Worm (Caenorhabditis elegans): ENCODE measurements around the gene ric-4.

The ric-4 gene

ce11 chrV:10273837-10274236, 3.7 kb upstream of the ric-4 start:
- TF ChIP-seq cog-1 (tag; optimal IDR thresholded peaks at IDR 0.05) (no peak), flt-1 (GFP tag; IDR thresholded peaks at IDR 0.05) (no peak), ztf-29 (GFP tag; IDR thresholded peaks at IDR 0.05) (no peak), T22C8.4 (GFP tag; IDR thresholded peaks at IDR 0.05) (0 out of 2 replicates have a peak, but pooled peaks have one; percentile 45), klf-2 (GFP tag; conservative IDR thresholded peaks at IDR 0.05) (no peak), med-1 (GFP tag; optimal IDR thresholded peaks at IDR 0.05; ENCODE audit: insufficient read depth) (no peak)

ce11 chrV:10266050-10266449, 4.1 kb downstream of the ric-4 start:
- TF ChIP-seq cog-1 (tag; optimal IDR thresholded peaks at IDR 0.05) (no peak), flt-1 (GFP tag; IDR thresholded peaks at IDR 0.05) (no peak), T22C8.4 (GFP tag; IDR thresholded peaks at IDR 0.05) (no peak), tab-1 (GFP tag; IDR thresholded peaks at IDR 0.05) (no peak), med-1 (GFP tag; optimal IDR thresholded peaks at IDR 0.05; ENCODE audit: insufficient read depth) (no peak), klf-2 (GFP tag; conservative IDR thresholded peaks at IDR 0.05) (no peak)

- TF ChIP-seq ztf-29 (GFP tag; IDR thresholded peaks at IDR 0.05) (no peak), tab-1 (GFP tag; IDR thresholded peaks at IDR 0.05) (no peak), ref-1 (GFP tag; conservative IDR thresholded peaks at IDR 0.05) (no peak), T22C8.4 (GFP tag; IDR thresholded peaks at IDR 0.05) (no peak), med-1 (GFP tag; optimal IDR thresholded peaks at IDR 0.05; ENCODE audit: insufficient read depth) (no peak), ztf-23 (GFP tag; IDR thresholded peaks at IDR 0.05) (no peak), klf-2 (GFP tag; conservative IDR thresholded peaks at IDR 0.05) (no peak), flt-1 (GFP tag; IDR thresholded peaks at IDR 0.05) (no peak), cog-1 (tag; optimal IDR thresholded peaks at IDR 0.05) (no peak)
These were observed 5.1 kb downstream of the ric-4 start for ce11 chrV:10265019-10265418.

ce11 chrV:10260460-10260859, 9.7 kb downstream of the ric-4 start, which contains the start of gene sri-18:
Gene sri-18 (minus strand): TSS chrV:10260560.
- TF ChIP-seq ztf-23 (GFP tag; IDR thresholded peaks at IDR 0.05) (no peak), klf-2 (GFP tag; conservative IDR thresholded peaks at IDR 0.05) (no peak), tab-1 (GFP tag; IDR thresholded peaks at IDR 0.05) (no peak), med-1 (GFP tag; optimal IDR thresholded peaks at IDR 0.05; ENCODE audit: insufficient read depth) (no peak), cog-1 (tag; optimal IDR thresholded peaks at IDR 0.05) (no peak), ztf-29 (GFP tag; IDR thresholded peaks at IDR 0.05) (no peak), T22C8.4 (GFP tag; IDR thresholded peaks at IDR 0.05) (no peak), ref-1 (GFP tag; conservative IDR thresholded peaks at IDR 0.05) (no peak), flt-1 (GFP tag; IDR thresholded peaks at IDR 0.05) (no peak)

ce11 chrV:10256050-10256449, 14.1 kb downstream of the ric-4 start, which contains the start of gene nhr-232:
Gene nhr-232 (plus strand): TSS chrV:10256170.
- TF ChIP-seq ztf-29 (GFP tag; IDR thresholded peaks at IDR 0.05): no peak
- no peak for TF ChIP-seq T22C8.4 (GFP tag; IDR thresholded peaks at IDR 0.05)
- no peak for TF ChIP-seq flt-1 (GFP tag; IDR thresholded peaks at IDR 0.05)
- TF ChIP-seq tab-1 (GFP tag; IDR thresholded peaks at IDR 0.05): no peak
- TF ChIP-seq ref-1 (GFP tag; conservative IDR thresholded peaks at IDR 0.05): no peak
- TF ChIP-seq klf-2 (GFP tag; conservative IDR thresholded peaks at IDR 0.05): no peak
- TF ChIP-seq med-1 (GFP tag; optimal IDR thresholded peaks at IDR 0.05; ENCODE audit: insufficient read depth): no peak
- TF ChIP-seq ztf-23 (GFP tag; IDR thresholded peaks at IDR 0.05): no peak
- TF ChIP-seq cog-1 (tag; optimal IDR thresholded peaks at IDR 0.05): no peak

ce11 chrV:10255005-10255472, 15.1 kb downstream of the ric-4 start, which contains the start of gene rop-1:
Gene rop-1 (minus strand): TSS chrV:10255055.
- TF ChIP-seq tab-1 (GFP tag; IDR thresholded peaks at IDR 0.05): no peak
- TF ChIP-seq T22C8.4 (GFP tag; IDR thresholded peaks at IDR 0.05): no peak
- TF ChIP-seq ztf-29 (GFP tag; IDR thresholded peaks at IDR 0.05): no peak
- TF ChIP-seq ref-1 (GFP tag; conservative IDR thresholded peaks at IDR 0.05): no peak
- TF ChIP-seq flt-1 (GFP tag; IDR thresholded peaks at IDR 0.05): no peak
- no peak for TF ChIP-seq klf-2 (GFP tag; conservative IDR thresholded peaks at IDR 0.05)
- TF ChIP-seq ztf-23 (GFP tag; IDR thresholded peaks at IDR 0.05): no peak

ce11 chrV:10252682-10253081, 17.4 kb downstream of the ric-4 start:
- TF ChIP-seq med-1 (GFP tag; optimal IDR thresholded peaks at IDR 0.05; ENCODE audit: insufficient read depth): no peak
- TF ChIP-seq klf-2 (GFP tag; conservative IDR thresholded peaks at IDR 0.05): no peak
- TF ChIP-seq tab-1 (GFP tag; IDR thresholded peaks at IDR 0.05): no peak
- no peak for TF ChIP-seq T22C8.4 (GFP tag; IDR thresholded peaks at IDR 0.05)
- TF ChIP-seq ref-1 (GFP tag; conservative IDR thresholded peaks at IDR 0.05): no peak
- TF ChIP-seq ztf-23 (GFP tag; IDR thresholded peaks at IDR 0.05): no peak
- TF ChIP-seq ztf-29 (GFP tag; IDR thresholded peaks at IDR 0.05): no peak
- TF ChIP-seq cog-1 (tag; optimal IDR thresholded peaks at IDR 0.05): no peak
- no peak for TF ChIP-seq flt-1 (GFP tag; IDR thresholded peaks at IDR 0.05)

ce11 chrV:10249515-10249914, 20.6 kb downstream of the ric-4 start:
- TF ChIP-seq ztf-23 (GFP tag; IDR thresholded peaks at IDR 0.05) (no peak), flt-1 (GFP tag; IDR thresholded peaks at IDR 0.05) (no peak), ref-1 (GFP tag; conservative IDR thresholded peaks at IDR 0.05) (no peak), ztf-29 (GFP tag; IDR thresholded peaks at IDR 0.05) (no peak), T22C8.4 (GFP tag; IDR thresholded peaks at IDR 0.05) (no peak), klf-2 (GFP tag; conservative IDR thresholded peaks at IDR 0.05) (no peak), cog-1 (tag; optimal IDR thresholded peaks at IDR 0.05) (no peak), tab-1 (GFP tag; IDR thresholded peaks at IDR 0.05) (no peak), med-1 (GFP tag; optimal IDR thresholded peaks at IDR 0.05; ENCODE audit: insufficient read depth) (no peak)

ce11 chrV:10248255-10248979, 21.7 kb downstream of the ric-4 start, which contains the start of gene akt-1:
Gene akt-1 (plus strand): TSS chrV:10248905.
- TF ChIP-seq klf-2 (GFP tag; conservative IDR thresholded peaks at IDR 0.05): no peak

Measured in whole organism, midembryonic.